Worm (Caenorhabditis elegans) whole organism, mixed stage, embryonic: ENCODE data around the gene tbce-1.

ENCODE experiments used
- M03D4.4 ChIP-seq: sonication (generic microtip); optimal IDR thresholded peaks from 2 replicates; lab custom pipeline; 2017; ENCODE audit warnings: mild to moderate bottlenecking, missing genetic modification characterization, missing compliant biosample characterization
- bed-3 ChIP-seq: fragments of 200-800 bp; sonication (Bioruptor generic); optimal IDR thresholded peaks from 3 replicates; lab custom pipeline; 2018; ENCODE audit warnings: mild to moderate bottlenecking, missing genetic modification characterization, moderate library complexity, missing compliant biosample characterization
- blmp-1 ChIP-seq: fragments of 150-350 bp; optimal IDR thresholded peaks from 2 replicates; lab custom pipeline; 2014; ENCODE audit warnings: missing biosample characterization, missing genetic modification characterization
- ceh-39 ChIP-seq: fragments of 150-350 bp; optimal IDR thresholded peaks from 2 replicates; lab custom pipeline; 2014; ENCODE audit warnings: missing biosample characterization, missing genetic modification characterization
- ceh-43 ChIP-seq: fragments of 200-800 bp; sonication (Bioruptor generic); optimal IDR thresholded peaks from 2 replicates; lab custom pipeline; 2018; ENCODE audit warnings: mild to moderate bottlenecking, missing genetic modification characterization, moderate library complexity, missing compliant biosample characterization
- ceh-83 ChIP-seq: fragments of 200-800 bp; sonication (Bioruptor generic); optimal IDR thresholded peaks from 2 replicates; lab custom pipeline; 2018; ENCODE audit warnings: mild to moderate bottlenecking, missing genetic modification characterization, missing compliant biosample characterization
- ces-1 ChIP-seq: fragments of 150-350 bp; optimal IDR thresholded peaks from 2 replicates; lab custom pipeline; 2014; ENCODE audit warnings: missing biosample characterization, missing genetic modification reagents, missing genetic modification characterization
- cnd-1 ChIP-seq: fragments of 200-800 bp; sonication (Bioruptor generic); optimal IDR thresholded peaks from 2 replicates; lab custom pipeline; 2018; ENCODE audit warnings: mild to moderate bottlenecking, missing genetic modification characterization, missing compliant biosample characterization
- drap-1 ChIP-seq: fragments of 200-800 bp; sonication (Bioruptor generic); optimal IDR thresholded peaks from 3 replicates; lab custom pipeline; 2018; ENCODE audit warnings: mild to moderate bottlenecking, missing genetic modification characterization, missing compliant biosample characterization
- elt-1 ChIP-seq: sonication (generic microtip); optimal IDR thresholded peaks from 2 replicates; lab custom pipeline; 2017; ENCODE audit warnings: missing genetic modification characterization, mild to moderate bottlenecking, missing compliant biosample characterization, antibody characterized with exemption, moderate library complexity, borderline replicate concordance; ENCODE audit not compliant: insufficient read depth
- elt-3 ChIP-seq: fragments of 150-350 bp; optimal IDR thresholded peaks from 2 replicates; lab custom pipeline; 2014; ENCODE audit warnings: missing biosample characterization, missing genetic modification characterization
- flh-1 ChIP-seq: fragments of 200-800 bp; sonication (Bioruptor generic); optimal IDR thresholded peaks from 2 replicates; lab custom pipeline; 2018; ENCODE audit warnings: mild to moderate bottlenecking, missing genetic modification characterization, moderate library complexity, missing compliant biosample characterization
- ham-2 ChIP-seq: fragments of 200-800 bp; sonication (Bioruptor generic); optimal IDR thresholded peaks from 2 replicates; lab custom pipeline; 2018; ENCODE audit warnings: mild to moderate bottlenecking, missing genetic modification characterization, missing compliant biosample characterization
- hlh-1 ChIP-seq: fragments of 150-350 bp; optimal IDR thresholded peaks from 2 replicates; lab custom pipeline; 2014; ENCODE audit warnings: missing biosample characterization, missing genetic modification reagents, missing genetic modification characterization
- lin-13 ChIP-seq: fragments of 150-350 bp; optimal IDR thresholded peaks from 2 replicates; lab custom pipeline; 2014; ENCODE audit warnings: missing biosample characterization, missing genetic modification characterization
- lin-32 ChIP-seq: fragments of 200-800 bp; sonication (Bioruptor generic); optimal IDR thresholded peaks from 2 replicates; lab custom pipeline; 2018; ENCODE audit warnings: mild to moderate bottlenecking, missing genetic modification characterization, missing compliant biosample characterization
- lsy-2 ChIP-seq: fragments of 150-350 bp; optimal IDR thresholded peaks from 2 replicates; lab custom pipeline; 2014; ENCODE audit warnings: missing biosample characterization, missing genetic modification characterization
- mab-5 ChIP-seq: fragments of 150-350 bp; optimal IDR thresholded peaks from 2 replicates; lab custom pipeline; 2014; ENCODE audit warnings: missing biosample characterization, missing genetic modification characterization
- mep-1 ChIP-seq: fragments of 150-350 bp; optimal IDR thresholded peaks from 2 replicates; lab custom pipeline; 2017; ENCODE audit warnings: missing biosample characterization, missing genetic modification reagents, missing genetic modification characterization, inconsistent platforms
- mls-2 ChIP-seq: sonication (generic microtip); optimal IDR thresholded peaks from 2 replicates; lab custom pipeline; 2016; ENCODE audit warnings: mild to moderate bottlenecking, missing genetic modification characterization, moderate library complexity, missing compliant biosample characterization
- nhr-12 ChIP-seq: fragments of 150-350 bp; optimal IDR thresholded peaks from 2 replicates; lab custom pipeline; 2014; ENCODE audit warnings: missing biosample characterization, missing genetic modification characterization
- nhr-2 ChIP-seq: fragments of 150-350 bp; optimal IDR thresholded peaks from 2 replicates; lab custom pipeline; 2014; ENCODE audit warnings: missing biosample characterization, missing genetic modification characterization
- nhr-237 ChIP-seq: fragments of 150-350 bp; optimal IDR thresholded peaks from 2 replicates; lab custom pipeline; 2014; ENCODE audit warnings: missing biosample characterization, missing genetic modification characterization
- nhr-28 ChIP-seq: fragments of 150-350 bp; optimal IDR thresholded peaks from 2 replicates; lab custom pipeline; 2014; ENCODE audit warnings: missing biosample characterization, missing genetic modification characterization
- nhr-76 ChIP-seq: sonication (generic microtip); optimal IDR thresholded peaks from 2 replicates; lab custom pipeline; 2017; ENCODE audit warnings: missing biosample characterization, missing genetic modification characterization
- pha-4 ChIP-seq: fragments of 150-350 bp; optimal IDR thresholded peaks from 2 replicates; lab custom pipeline; 2018; ENCODE audit warnings: missing biosample characterization, missing genetic modification reagents, missing genetic modification characterization
- sem-2 ChIP-seq: fragments of 200-800 bp; sonication (Bioruptor generic); optimal IDR thresholded peaks from 2 replicates; lab custom pipeline; 2018; ENCODE audit warnings: mild to moderate bottlenecking, missing genetic modification characterization, missing compliant biosample characterization
- snpc-4 ChIP-seq: fragments of 150-350 bp; optimal IDR thresholded peaks from 2 replicates; lab custom pipeline; 2014; ENCODE audit warnings: missing biosample characterization, missing genetic modification characterization
- sptf-1 ChIP-seq: sonication (generic microtip); optimal IDR thresholded peaks from 2 replicates; lab custom pipeline; 2017; ENCODE audit warnings: mild to moderate bottlenecking, missing genetic modification characterization, moderate library complexity, missing compliant biosample characterization
- tbx-8 ChIP-seq: fragments of 200-800 bp; sonication (Bioruptor generic); optimal IDR thresholded peaks from 2 replicates; lab custom pipeline; 2018; ENCODE audit warnings: mild to moderate bottlenecking, missing genetic modification characterization, moderate library complexity, missing compliant biosample characterization
- unc-120 ChIP-seq: sonication (generic microtip); optimal IDR thresholded peaks from 2 replicates; lab custom pipeline; 2017; ENCODE audit warnings: missing genetic modification characterization, missing compliant biosample characterization; ENCODE audit not compliant: poor library complexity, severe bottlenecking
- unc-39 ChIP-seq: fragments of 150-350 bp; optimal IDR thresholded peaks from 2 replicates; lab custom pipeline; 2014; ENCODE audit warnings: missing biosample characterization, missing genetic modification characterization
- unc-62 ChIP-seq: fragments of 150-350 bp; optimal IDR thresholded peaks from 2 replicates; lab custom pipeline; 2014; ENCODE audit warnings: missing biosample characterization, missing genetic modification reagents, missing genetic modification characterization
- zip-8 ChIP-seq: fragments of 150-350 bp; optimal IDR thresholded peaks from 2 replicates; lab custom pipeline; 2014; ENCODE audit warnings: missing biosample characterization, missing genetic modification characterization
- ztf-11 ChIP-seq: fragments of 150-350 bp; optimal IDR thresholded peaks from 2 replicates; lab custom pipeline; 2014; ENCODE audit warnings: missing biosample characterization, missing genetic modification characterization

The tbce-1 gene

DNA sequence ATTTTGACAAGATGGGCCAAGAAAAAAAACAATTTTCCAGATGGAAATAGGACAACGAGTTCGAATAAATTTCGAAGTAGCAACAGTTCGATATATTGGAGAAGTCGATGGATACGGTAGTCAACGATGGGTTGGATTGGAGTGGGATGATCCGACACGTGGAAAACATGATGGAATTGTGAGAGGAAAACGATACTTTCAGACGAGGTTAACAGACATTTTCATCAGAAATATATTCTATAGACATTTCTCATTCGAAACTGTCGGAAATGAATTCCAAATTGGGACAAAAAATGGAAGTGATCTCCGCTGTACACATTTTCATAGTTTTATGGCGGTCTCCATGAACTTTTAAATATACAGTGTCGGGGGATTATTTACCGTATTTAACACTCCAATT, at the start of gene tbce-1:
tbce-1 (plus strand) TSS at position 41 of the 400 bp plus-strand sequence.
- TF ChIP-seq tbx-8 (GFP tag; lab: Kevin White, UChicago) (no peak), ceh-83 (GFP tag; lab: Kevin White, UChicago) (no peak), sem-2 (GFP tag; lab: Kevin White, UChicago) (no peak), nhr-28 (tag; lab: Kevin White, UChicago) (no peak), bed-3 (no peak), elt-1 (tag; lab: Kevin White, UChicago) (no peak)

DNA sequence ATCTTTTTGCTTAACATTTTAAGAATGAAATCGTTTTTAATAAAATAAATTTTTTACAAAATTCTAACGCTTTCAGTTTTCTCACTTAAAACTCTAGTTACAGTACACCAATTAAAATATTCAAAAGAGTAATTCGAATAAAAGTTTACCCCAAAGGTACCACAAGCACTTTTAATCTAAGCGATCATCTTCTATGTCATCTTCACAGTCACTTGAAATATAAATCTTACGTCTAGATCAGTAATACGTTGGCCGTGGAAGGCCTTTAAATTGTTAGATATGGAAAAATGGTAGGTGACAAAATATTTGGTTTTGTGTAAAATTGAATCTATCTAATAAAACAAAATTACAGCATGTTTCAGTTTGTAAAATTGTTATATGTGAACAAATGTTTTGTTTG, 47.1 kb upstream of the tbce-1 start:
- TF ChIP-seq drap-1 (GFP tag; lab: Kevin White, UChicago) = no peak
- TF ChIP-seq elt-1 (tag; lab: Kevin White, UChicago) = peak; percentile 67
- TF ChIP-seq, all 35 proteins: peak for 1

DNA sequence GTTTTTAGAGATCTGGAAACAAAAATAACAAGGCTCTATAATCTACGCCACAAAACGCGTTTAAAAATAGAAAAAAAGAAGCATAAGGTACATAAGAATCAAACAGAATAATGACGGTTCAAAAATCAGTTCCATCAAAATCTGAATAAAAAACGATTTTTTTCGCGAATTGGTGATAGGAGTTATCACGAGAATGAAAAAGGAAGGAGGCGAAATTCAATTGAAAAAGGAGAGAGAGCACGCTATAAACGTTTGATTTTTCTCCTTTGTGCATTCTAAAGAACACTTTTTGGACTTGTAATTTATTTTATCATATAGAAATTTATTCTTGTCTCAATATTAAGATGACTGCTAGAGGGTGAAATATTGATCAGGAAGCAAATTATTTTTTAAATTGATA, 43.1 kb upstream of the tbce-1 start:
- TF ChIP-seq flh-1 (GFP tag; lab: Kevin White, UChicago) (no peak), nhr-2 (tag; lab: Kevin White, UChicago) (no peak), elt-1 (tag; lab: Kevin White, UChicago) (no peak), sptf-1 (tag; lab: Kevin White, UChicago) (no peak), unc-39 (no peak), ces-1 (GFP tag; lab: Kevin White, UChicago) (no peak), lsy-2 (no peak)

DNA sequence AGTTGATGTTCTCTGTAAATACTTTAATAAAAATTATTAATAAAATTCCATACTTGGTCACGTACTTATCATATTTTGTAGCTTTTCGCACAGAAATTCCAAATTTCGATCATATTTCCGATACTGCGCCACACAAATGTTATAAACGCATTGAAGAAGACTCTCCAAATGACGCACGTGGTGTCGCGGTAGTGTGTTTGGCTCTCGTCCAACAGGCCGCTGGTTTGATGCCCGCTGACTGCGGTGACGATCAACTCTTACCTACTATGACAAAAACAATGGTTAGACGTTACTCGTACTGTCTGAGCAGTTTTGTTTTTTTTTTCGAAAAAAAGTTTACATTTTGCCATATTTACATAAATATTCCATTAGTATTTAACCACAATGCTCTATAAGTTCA, 41.6 kb upstream of the tbce-1 start:
- TF ChIP-seq elt-3 (tag; lab: Kevin White, UChicago) (peak; percentile 77), mep-1 (peak; percentile 73), cnd-1 (tag; lab: Kevin White, UChicago) (peak; percentile 97), lsy-2 (peak; percentile 47), lin-32 (peak; percentile 97), ham-2 (GFP tag; lab: Kevin White, UChicago) (peak; percentile 89), mab-5 (tag; lab: Kevin White, UChicago) (no peak), nhr-76 (tag; lab: Kevin White, UChicago) (peak; percentile 49), ceh-83 (GFP tag; lab: Kevin White, UChicago) (peak; percentile 99), nhr-28 (tag; lab: Kevin White, UChicago) (peak; percentile 80), elt-1 (tag; lab: Kevin White, UChicago) (peak; percentile 66), ceh-43 (GFP tag; lab: Kevin White, UChicago) (peak; percentile 95), snpc-4 (tag; lab: Kevin White, UChicago) (no peak), bed-3 (peak; percentile 94), nhr-237 (peak; percentile 23), unc-120 (tag; lab: Kevin White, UChicago) (peak; percentile 97), drap-1 (GFP tag; lab: Kevin White, UChicago) (peak; percentile 98), nhr-12 (tag; lab: Kevin White, UChicago) (peak; percentile 5), zip-8 (tag; lab: Kevin White, UChicago) (no peak), tbx-8 (GFP tag; lab: Kevin White, UChicago) (peak; percentile 92), blmp-1 (tag; lab: Kevin White, UChicago) (peak; percentile 5), nhr-2 (tag; lab: Kevin White, UChicago) (no peak), unc-62 (peak; percentile 64), sem-2 (GFP tag; lab: Kevin White, UChicago) (peak; percentile 95), lin-13 (peak; percentile 30), mls-2 (tag; lab: Kevin White, UChicago) (peak; percentile 98), ztf-11 (tag; lab: Kevin White, UChicago) (peak; percentile 15), pha-4 (tag; lab: Kevin White, UChicago) (peak; percentile 86), hlh-1 (tag; lab: Kevin White, UChicago) (peak; percentile 45), sptf-1 (tag; lab: Kevin White, UChicago) (peak; percentile 98), ces-1 (GFP tag; lab: Kevin White, UChicago) (peak; percentile 2), unc-39 (peak; percentile 68), M03D4.4 (tag; lab: Kevin White, UChicago) (peak; percentile 97), flh-1 (GFP tag; lab: Kevin White, UChicago) (peak; percentile 92), ceh-39 (tag; lab: Kevin White, UChicago) (no peak)
